Worm (Caenorhabditis elegans): Measurements from ENCODE around the gene srx-115.

ce11 chrV:8781164-8781563 lies 9.5 kb downstream of the srx-115 start:
- TF ChIP-seq sea-2 (GFP tag; IDR thresholded peaks at IDR 0.05) (no peak), let-526 (GFP tag; IDR thresholded peaks at IDR 0.05) (no peak), ceh-100 (GFP tag; IDR thresholded peaks at IDR 0.05) (no peak), lin-40 (tag; optimal IDR thresholded peaks at IDR 0.05) (no peak), attf-3 (GFP tag; conservative IDR thresholded peaks at IDR 0.05) (no peak), hlh-12 (tag; optimal IDR thresholded peaks at IDR 0.05) (no peak), pha-4 (tag; optimal IDR thresholded peaks at IDR 0.05) (no peak), dpl-1 (GFP tag; optimal IDR thresholded peaks at IDR 0.05) (no peak), dox-1 (GFP tag; IDR thresholded peaks at IDR 0.05) (no peak), athp-1 (tag; optimal IDR thresholded peaks at IDR 0.05) (no peak), zfh-2 (GFP tag; conservative IDR thresholded peaks at IDR 0.05) (no peak), ztf-25 (GFP tag; IDR thresholded peaks at IDR 0.05) (no peak)

Measured in whole organism, young adult.